Worm (Caenorhabditis elegans): ENCODE data around the gene coq-2.

coq-2 gene

DNA sequence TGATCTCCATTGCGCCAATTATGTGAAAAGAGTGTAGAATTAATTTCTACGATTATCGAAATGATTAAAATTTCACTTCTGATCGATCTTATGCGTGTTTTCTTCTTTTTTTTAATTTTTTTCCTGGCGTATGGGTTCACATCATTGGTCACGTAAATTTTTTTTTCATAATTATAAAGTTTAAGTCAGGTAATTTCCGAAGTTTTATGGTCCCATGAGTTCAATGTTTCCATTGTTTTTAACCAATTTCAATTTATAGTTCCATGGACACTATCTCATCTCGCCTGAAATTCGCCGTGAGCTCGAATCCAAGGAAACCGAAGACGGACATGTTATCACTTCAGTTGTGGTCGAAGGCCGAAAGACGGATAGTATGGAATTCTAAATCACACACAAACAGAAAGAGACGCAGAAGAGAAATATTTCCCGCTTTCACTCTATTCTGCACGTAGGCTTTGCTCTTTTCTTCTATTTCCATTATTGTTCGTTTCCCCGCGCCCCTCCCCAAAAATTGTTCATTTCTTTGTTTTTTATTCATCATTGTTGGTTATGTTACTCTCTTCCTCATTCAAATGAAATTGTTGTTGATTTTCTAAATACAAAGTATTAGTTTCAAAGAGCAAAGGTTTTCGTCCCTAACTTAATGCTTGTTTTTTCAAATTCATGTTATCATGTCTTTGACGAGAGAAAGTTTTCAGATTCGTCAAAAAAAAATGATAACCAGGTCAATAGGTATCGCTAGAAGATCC lies at the start of gene coq-2, which contains the start of gene F57B9.8:
TSS of gene coq-2 (plus strand) at position 699 of the 749 bp plus-strand sequence.
TSS of gene F57B9.8 (minus strand) at position 51 of the 749 bp plus-strand sequence.
- TF ChIP-seq tbx-8 (GFP tag; optimal IDR thresholded peaks at IDR 0.05): no peak
- no peak for TF ChIP-seq unc-62 (GFP tag; optimal IDR thresholded peaks at IDR 0.05)
- no peak for TF ChIP-seq cnd-1 (tag; optimal IDR thresholded peaks at IDR 0.05)
- no peak for TF ChIP-seq blmp-1 (tag; optimal IDR thresholded peaks at IDR 0.05)
- no peak for TF ChIP-seq lsy-2 (tag; optimal IDR thresholded peaks at IDR 0.05)
- no peak for TF ChIP-seq ceh-83 (GFP tag; optimal IDR thresholded peaks at IDR 0.05)
- TF ChIP-seq bed-3 (GFP tag; optimal IDR thresholded peaks at IDR 0.05): no peak
- TF ChIP-seq lin-13 (tag; optimal IDR thresholded peaks at IDR 0.05): no peak
- no peak for TF ChIP-seq ham-2 (GFP tag; optimal IDR thresholded peaks at IDR 0.05)
- no peak for TF ChIP-seq hlh-1 (tag; optimal IDR thresholded peaks at IDR 0.05)
- TF ChIP-seq elt-1 (tag; optimal IDR thresholded peaks at IDR 0.05; ENCODE audit: borderline replicate concordance, insufficient read depth): no peak

DNA sequence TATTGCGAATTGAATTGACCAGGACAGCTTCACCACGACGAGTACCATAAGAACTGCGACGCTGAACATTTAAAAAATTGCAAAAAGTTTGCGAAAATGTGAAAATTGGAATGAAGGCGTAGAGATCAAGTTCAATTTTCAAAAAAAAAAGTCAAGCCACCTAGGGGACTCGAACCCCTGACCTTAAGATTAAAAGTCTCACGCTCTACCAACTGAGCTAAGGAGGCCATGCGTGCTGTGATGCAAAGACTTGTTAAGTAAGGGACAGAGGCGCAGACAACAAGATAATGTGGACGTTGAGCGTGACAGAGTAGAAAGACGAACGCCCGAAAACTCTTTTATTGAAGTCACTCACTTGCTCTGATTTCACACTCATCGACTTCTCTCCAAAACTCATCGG lies 48.2 kb upstream of the coq-2 start:
- TF ChIP-seq elt-1 (tag; optimal IDR thresholded peaks at IDR 0.05; ENCODE audit: borderline replicate concordance, insufficient read depth) (no peak), mab-5 (tag; optimal IDR thresholded peaks at IDR 0.05) (no peak), ham-2 (GFP tag; optimal IDR thresholded peaks at IDR 0.05) (peak; percentile 41), pha-4 (tag; optimal IDR thresholded peaks at IDR 0.05) (no peak), hlh-1 (tag; optimal IDR thresholded peaks at IDR 0.05) (peak; percentile 42), lin-32 (GFP tag; optimal IDR thresholded peaks at IDR 0.05) (peak; percentile 60), cnd-1 (tag; optimal IDR thresholded peaks at IDR 0.05) (peak; percentile 70), zip-8 (tag; optimal IDR thresholded peaks at IDR 0.05) (no peak), snpc-4 (tag; optimal IDR thresholded peaks at IDR 0.05) (no peak), nhr-237 (tag; optimal IDR thresholded peaks at IDR 0.05) (no peak), tbx-8 (GFP tag; optimal IDR thresholded peaks at IDR 0.05) (peak; percentile 46), M03D4.4 (tag; optimal IDR thresholded peaks at IDR 0.05) (peak; percentile 81), ztf-11 (tag; optimal IDR thresholded peaks at IDR 0.05) (peak; percentile 32), elt-3 (tag; optimal IDR thresholded peaks at IDR 0.05) (no peak), unc-120 (tag; optimal IDR thresholded peaks at IDR 0.05; ENCODE audit: poor library complexity, severe bottlenecking) (peak; percentile 80), sptf-1 (tag; optimal IDR thresholded peaks at IDR 0.05) (peak; percentile 87), flh-1 (GFP tag; optimal IDR thresholded peaks at IDR 0.05) (peak; percentile 46), drap-1 (GFP tag; optimal IDR thresholded peaks at IDR 0.05) (peak; percentile 61), mls-2 (tag; optimal IDR thresholded peaks at IDR 0.05) (peak; percentile 85), nhr-2 (tag; optimal IDR thresholded peaks at IDR 0.05) (no peak), nhr-28 (tag; optimal IDR thresholded peaks at IDR 0.05) (peak; percentile 38), sem-2 (GFP tag; optimal IDR thresholded peaks at IDR 0.05) (peak; percentile 68), ces-1 (GFP tag; optimal IDR thresholded peaks at IDR 0.05) (peak; percentile 56), nhr-76 (tag; optimal IDR thresholded peaks at IDR 0.05) (no peak), mep-1 (tag; optimal IDR thresholded peaks at IDR 0.05) (peak; percentile 55), unc-39 (tag; optimal IDR thresholded peaks at IDR 0.05) (peak; percentile 13), ceh-43 (GFP tag; optimal IDR thresholded peaks at IDR 0.05) (peak; percentile 64), bed-3 (GFP tag; optimal IDR thresholded peaks at IDR 0.05) (peak; percentile 63), lin-13 (tag; optimal IDR thresholded peaks at IDR 0.05) (peak; percentile 16), ceh-83 (GFP tag; optimal IDR thresholded peaks at IDR 0.05) (peak; percentile 81), ceh-39 (tag; optimal IDR thresholded peaks at IDR 0.05) (no peak), unc-62 (GFP tag; optimal IDR thresholded peaks at IDR 0.05) (no peak), nhr-12 (tag; optimal IDR thresholded peaks at IDR 0.05) (no peak), lsy-2 (tag; optimal IDR thresholded peaks at IDR 0.05) (peak; percentile 45), blmp-1 (tag; optimal IDR thresholded peaks at IDR 0.05) (no peak)

DNA sequence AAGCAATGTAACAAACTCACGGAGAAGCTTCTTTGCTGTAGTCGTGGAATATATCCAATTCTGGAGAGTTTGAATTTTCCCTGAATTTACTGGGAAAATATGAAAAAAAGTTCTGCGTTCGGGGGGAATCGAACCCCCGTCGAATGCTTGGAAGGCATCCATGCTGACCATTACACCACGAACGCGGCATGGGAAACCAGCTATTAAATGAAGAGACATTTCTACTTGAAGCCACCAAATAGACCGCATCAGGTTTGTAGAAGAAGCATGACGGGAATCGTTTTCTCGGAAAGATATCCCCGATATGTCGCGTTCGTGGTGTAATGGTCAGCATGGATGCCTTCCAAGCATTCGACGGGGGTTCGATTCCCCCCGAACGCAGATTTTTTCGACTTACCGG lies 47.3 kb upstream of the coq-2 start:
- TF ChIP-seq mls-2 (tag; optimal IDR thresholded peaks at IDR 0.05) (no peak), elt-1 (tag; optimal IDR thresholded peaks at IDR 0.05; ENCODE audit: borderline replicate concordance, insufficient read depth) (no peak), drap-1 (GFP tag; optimal IDR thresholded peaks at IDR 0.05) (no peak), nhr-237 (tag; optimal IDR thresholded peaks at IDR 0.05) (no peak), unc-62 (GFP tag; optimal IDR thresholded peaks at IDR 0.05) (no peak), ces-1 (GFP tag; optimal IDR thresholded peaks at IDR 0.05) (no peak), ham-2 (GFP tag; optimal IDR thresholded peaks at IDR 0.05) (no peak), nhr-28 (tag; optimal IDR thresholded peaks at IDR 0.05) (no peak), M03D4.4 (tag; optimal IDR thresholded peaks at IDR 0.05) (no peak)
